Fruit fly (Drosophila melanogaster) whole organism, adult: Measurements from ENCODE around the gene mRpS18B.

ENCODE experiments used
- CG14711 ChIP-seq: fragments of 200-800 bp; sonication (Bioruptor generic); optimal IDR thresholded peaks from 2 replicates; lab custom pipeline; 2018; ENCODE audit warnings: missing biosample characterization, mild to moderate bottlenecking, missing genetic modification characterization, moderate library complexity
- CG5204 ChIP-seq: fragments of 200-800 bp; sonication (Bioruptor generic); optimal IDR thresholded peaks from 2 replicates; lab custom pipeline; 2016; ENCODE audit warnings: missing biosample characterization, missing genetic modification characterization
- CG7045 ChIP-seq: fragments of 200-800 bp; sonication (Bioruptor generic); optimal IDR thresholded peaks from 2 replicates; lab custom pipeline; 2017; ENCODE audit warnings: missing biosample characterization, mild to moderate bottlenecking, missing genetic modification characterization
- CG7101 ChIP-seq: fragments of 200-800 bp; sonication (Bioruptor generic); optimal IDR thresholded peaks from 2 replicates; lab custom pipeline; 2018; ENCODE audit warnings: missing biosample characterization, mild to moderate bottlenecking, missing genetic modification characterization, moderate library complexity
- Mnt ChIP-seq: fragments of 200-800 bp; sonication (Bioruptor generic); optimal IDR thresholded peaks from 2 replicates; lab custom pipeline; 2016; ENCODE audit warnings: missing biosample characterization, mild to moderate bottlenecking, missing genetic modification characterization
- bab1 ChIP-seq: fragments of 200-800 bp; sonication (Bioruptor generic); optimal IDR thresholded peaks from 3 replicates; lab custom pipeline; 2019; ENCODE audit warnings: missing biosample characterization, mild to moderate bottlenecking, missing genetic modification characterization, moderate library complexity
- cic ChIP-seq: fragments of 200-800 bp; sonication (Bioruptor generic); optimal IDR thresholded peaks from 2 replicates; lab custom pipeline; 2017; ENCODE audit warnings: missing biosample characterization, mild to moderate bottlenecking, missing genetic modification characterization, moderate library complexity
- cnc ChIP-seq, 2 experiments: fragments of >200 bp; optimal IDR thresholded peaks; 2 replicates each; lab custom pipeline; 2017
- kay ChIP-seq: fragments of 200-800 bp; sonication (Bioruptor generic); peaks from one replicate; lab custom pipeline; 2016; ENCODE audit warnings: missing biosample characterization, missing genetic modification characterization, borderline replicate concordance
- ovo ChIP-seq: fragments of 200-800 bp; sonication (Bioruptor generic); optimal IDR thresholded peaks from 2 replicates; lab custom pipeline; 2016; ENCODE audit warnings: missing biosample characterization, missing genetic modification characterization
- pad ChIP-seq: fragments of 200-800 bp; sonication (Bioruptor generic); optimal IDR thresholded peaks from 3 replicates; lab custom pipeline; 2017; ENCODE audit warnings: missing biosample characterization, missing genetic modification characterization, mild to moderate bottlenecking, moderate library complexity, missing genetic modification reagents

- TF ChIP-seq CG14711 (tag; lab: Kevin White, UChicago): no peak
- no peak for TF ChIP-seq Mnt (GFP tag; lab: Kevin White, UChicago)
- no peak for TF ChIP-seq cic
- TF ChIP-seq pad (GFP tag; lab: Kevin White, UChicago): no peak
- no peak for TF ChIP-seq kay (GFP tag; lab: Kevin White, UChicago)
- no peak for TF ChIP-seq bab1 (GFP tag; lab: Kevin White, UChicago)
- no peak for TF ChIP-seq CG7045
- no peak for TF ChIP-seq CG7101 (tag; lab: Kevin White, UChicago)
- no peak for TF ChIP-seq CG5204 (GFP tag; lab: Kevin White, UChicago)
- TF ChIP-seq ovo (GFP tag; lab: Kevin White, UChicago): no peak
- no peak for TF ChIP-seq cnc (optimal IDR thresholded peaks at IDR 0.05; lab: Kevin White, UChicago)
Measured at dm6 chr2L:20134823-20135222, 37.8 kb upstream of the mRpS18B start, which contains the start of gene CG10651.
